Fruit fly (Drosophila melanogaster) whole organism, embryonic: Measurements from ENCODE around the gene witty.

Experiments
- ATbp ChIP-seq: fragments of 200-800 bp; sonication (Bioruptor generic); optimal IDR thresholded peaks from 2 replicates; lab custom pipeline; 2017; ENCODE audit warnings: missing biosample characterization, mild to moderate bottlenecking, missing genetic modification characterization, missing genetic modification reagents
- Abd-B ChIP-seq: fragments of 200-800 bp; sonication (Bioruptor generic); optimal IDR thresholded peaks from 2 replicates; lab custom pipeline; 2018; ENCODE audit warnings: missing biosample characterization, mild to moderate bottlenecking, missing genetic modification characterization, moderate library complexity
- Ada2b ChIP-seq: fragments of 200-800 bp; sonication (Bioruptor generic); IDR thresholded peaks from 2 replicates; pipeline ENCODE4 v1.3.6; 2022; ENCODE audit warnings: missing biosample characterization, missing genetic modification characterization
- Aef1 ChIP-seq: fragments of 200-800 bp; sonication (Bioruptor generic); IDR thresholded peaks from 3 replicates; pipeline ENCODE4 v1.3.6; 2022; ENCODE audit warnings: missing biosample characterization, missing genetic modification characterization
- BEAF-32 ChIP-seq: fragments of 200-800 bp; sonication (Bioruptor generic); optimal IDR thresholded peaks from 3 replicates; lab custom pipeline; 2017; ENCODE audit warnings: missing biosample characterization, missing genetic modification characterization, mild to moderate bottlenecking, moderate library complexity, missing genetic modification reagents
- Bgb ChIP-seq: fragments of 200-800 bp; sonication (Bioruptor generic); IDR thresholded peaks from 2 replicates; pipeline ENCODE4 v1.3.6; 2022; ENCODE audit warnings: missing biosample characterization, missing genetic modification characterization; ENCODE audit not compliant: partially characterized antibody
- BtbVII ChIP-seq: fragments of 200-800 bp; sonication (Bioruptor generic); optimal IDR thresholded peaks from 3 replicates; lab custom pipeline; 2017; ENCODE audit warnings: missing biosample characterization, mild to moderate bottlenecking, missing genetic modification characterization
- CG10366 ChIP-seq: fragments of 200-800 bp; sonication (Bioruptor generic); IDR thresholded peaks from 2 replicates; pipeline ENCODE4 v1.3.6; 2022; ENCODE audit warnings: missing biosample characterization, missing genetic modification characterization
- CG12744 ChIP-seq: fragments of 200-800 bp; sonication (Bioruptor generic); optimal IDR thresholded peaks from 2 replicates; lab custom pipeline; 2016; ENCODE audit warnings: missing biosample characterization, missing genetic modification characterization
- CG14667 ChIP-seq: fragments of 200-800 bp; sonication (Bioruptor generic); IDR thresholded peaks from 2 replicates; pipeline ENCODE4 v1.3.6; 2022; ENCODE audit warnings: missing biosample characterization, missing genetic modification characterization
- CG17568 ChIP-seq: fragments of 200-800 bp; sonication (Bioruptor generic); optimal IDR thresholded peaks from 2 replicates; lab custom pipeline; 2018; ENCODE audit warnings: missing biosample characterization, mild to moderate bottlenecking, missing genetic modification characterization, moderate library complexity
- CG2712 ChIP-seq: fragments of 200-800 bp; optimal IDR thresholded peaks from 3 replicates; lab custom pipeline; 2019; ENCODE audit warnings: missing biosample characterization, mild to moderate bottlenecking, missing genetic modification characterization, moderate library complexity
- CG3281 ChIP-seq: fragments of 200-800 bp; sonication (Bioruptor generic); optimal IDR thresholded peaks from 3 replicates; lab custom pipeline; 2017; ENCODE audit warnings: missing biosample characterization, mild to moderate bottlenecking, missing genetic modification characterization
- CG4282 ChIP-seq: fragments of 200-800 bp; sonication (Bioruptor generic); optimal IDR thresholded peaks from 2 replicates; lab custom pipeline; 2016; ENCODE audit warnings: missing biosample characterization, missing genetic modification characterization
- CG6765 ChIP-seq: fragments of 200-800 bp; sonication (Bioruptor generic); optimal IDR thresholded peaks from 3 replicates; lab custom pipeline; 2017; ENCODE audit warnings: missing biosample characterization, mild to moderate bottlenecking, missing genetic modification characterization
- Chrac-16 ChIP-seq: fragments of 200-800 bp; sonication (Bioruptor generic); optimal IDR thresholded peaks from 3 replicates; lab custom pipeline; 2016; ENCODE audit warnings: missing biosample characterization, missing genetic modification characterization
- CoRest ChIP-seq: fragments of 200-800 bp; sonication (Bioruptor generic); optimal IDR thresholded peaks from 3 replicates; lab custom pipeline; 2018; ENCODE audit warnings: missing biosample characterization, mild to moderate bottlenecking, missing genetic modification characterization, moderate library complexity
- D19B ChIP-seq: fragments of 200-800 bp; sonication (Bioruptor generic); optimal IDR thresholded peaks from 2 replicates; lab custom pipeline; 2017; ENCODE audit warnings: missing biosample characterization, mild to moderate bottlenecking, missing genetic modification characterization
- Dek ChIP-seq: fragments of 200-800 bp; sonication (Bioruptor generic); optimal IDR thresholded peaks from 3 replicates; lab custom pipeline; 2019; ENCODE audit warnings: missing biosample characterization, mild to moderate bottlenecking, missing genetic modification characterization, moderate library complexity
- ERR ChIP-seq: fragments of 200-800 bp; sonication (Bioruptor generic); optimal IDR thresholded peaks from 2 replicates; lab custom pipeline; 2016; ENCODE audit warnings: missing biosample characterization, missing genetic modification characterization
- Eip74EF ChIP-seq, 2 experiments: fragments of 200-800 bp in 1 of 2; fragments of >200 bp in 1 of 2; sonication (Bioruptor generic) in 1 of 2; optimal IDR thresholded peaks; 2 replicates each; lab custom pipeline; 2017 to 2019; ENCODE audit warnings: missing biosample characterization in 2 of 2, missing genetic modification characterization in 2 of 2, mild to moderate bottlenecking in 1 of 2, moderate library complexity in 1 of 2
- Gug ChIP-seq: fragments of 200-800 bp; sonication (Bioruptor generic); IDR thresholded peaks from 4 replicates; pipeline ENCODE4 v1.3.6; 2022; ENCODE audit warnings: missing biosample characterization, missing genetic modification characterization
- HLHmδ ChIP-seq: fragments of 200-800 bp; sonication (Bioruptor generic); optimal IDR thresholded peaks from 2 replicates; lab custom pipeline; 2018; ENCODE audit warnings: missing biosample characterization, mild to moderate bottlenecking, missing genetic modification characterization, moderate library complexity
- Hand ChIP-seq: fragments of 200-800 bp; sonication (Bioruptor generic); optimal IDR thresholded peaks from 2 replicates; lab custom pipeline; 2017; ENCODE audit warnings: mild to moderate bottlenecking, missing biosample characterization, missing genetic modification reagents, missing genetic modification characterization
- Hey ChIP-seq: fragments of 200-800 bp; sonication (Bioruptor generic); optimal IDR thresholded peaks from 3 replicates; lab custom pipeline; 2018; ENCODE audit warnings: missing biosample characterization, mild to moderate bottlenecking, missing genetic modification characterization
- Hr51 ChIP-seq, 2 experiments: fragments of 200-800 bp; sonication (Bioruptor generic); optimal IDR thresholded peaks; 2 replicates in 1 of 2; 3 replicates in 1 of 2; lab custom pipeline; 2016 to 2018; ENCODE audit warnings: missing biosample characterization in 2 of 2, missing genetic modification characterization in 2 of 2, mild to moderate bottlenecking in 1 of 2, moderate library complexity in 1 of 2
- Lim3 ChIP-seq: fragments of 200-800 bp; sonication (Bioruptor generic); IDR thresholded peaks from 2 replicates; pipeline ENCODE4 v1.3.6; 2022; ENCODE audit warnings: missing biosample characterization, missing genetic modification characterization
- Xbp1 ChIP-seq: fragments of 200-800 bp; sonication (Bioruptor generic); optimal IDR thresholded peaks from 3 replicates; lab custom pipeline; 2016; ENCODE audit warnings: missing biosample characterization, mild to moderate bottlenecking, missing genetic modification characterization
- YL-1 ChIP-seq: fragments of 200-800 bp; sonication (Bioruptor generic); optimal IDR thresholded peaks from 3 replicates; lab custom pipeline; 2017; ENCODE audit warnings: missing biosample characterization, mild to moderate bottlenecking, missing genetic modification characterization
- al ChIP-seq: fragments of 200-800 bp; sonication (Bioruptor generic); IDR thresholded peaks from 2 replicates; pipeline ENCODE4 v1.3.6; 2022; ENCODE audit warnings: missing biosample characterization, missing genetic modification characterization
- ase ChIP-seq: fragments of 200-800 bp; sonication (Bioruptor generic); IDR thresholded peaks from 3 replicates; pipeline ENCODE4 v1.3.6; 2022; ENCODE audit warnings: missing biosample characterization, missing genetic modification characterization
- chn ChIP-seq: fragments of 200-800 bp; sonication (Bioruptor generic); optimal IDR thresholded peaks from 2 replicates; lab custom pipeline; 2016; ENCODE audit warnings: missing biosample characterization, missing genetic modification characterization
- en ChIP-seq: fragments of 200-800 bp; sonication (Bioruptor generic); optimal IDR thresholded peaks from 2 replicates; lab custom pipeline; 2016; ENCODE audit warnings: missing biosample characterization, missing genetic modification characterization
- fu2 ChIP-seq: fragments of 200-800 bp; sonication (Bioruptor generic); optimal IDR thresholded peaks from 2 replicates; lab custom pipeline; 2016; ENCODE audit warnings: missing biosample characterization, missing genetic modification characterization
- gsb-n ChIP-seq: fragments of 200-800 bp; sonication (Bioruptor generic); optimal IDR thresholded peaks from 3 replicates; lab custom pipeline; 2018; ENCODE audit warnings: missing biosample characterization, mild to moderate bottlenecking, missing genetic modification characterization
- hb ChIP-seq: fragments of 200-800 bp; sonication (Bioruptor generic); IDR thresholded peaks from 3 replicates; pipeline ENCODE4 v1.3.6; 2022; ENCODE audit warnings: missing biosample characterization, missing genetic modification characterization; ENCODE audit not compliant: partially characterized antibody
- maf-S ChIP-seq: fragments of 200-800 bp; sonication (Bioruptor generic); optimal IDR thresholded peaks from 2 replicates; lab custom pipeline; 2016; ENCODE audit warnings: missing biosample characterization, missing genetic modification characterization
- nom ChIP-seq: fragments of 200-800 bp; sonication (Bioruptor generic); optimal IDR thresholded peaks from 2 replicates; lab custom pipeline; 2017; ENCODE audit warnings: missing biosample characterization, missing genetic modification characterization, mild to moderate bottlenecking, moderate library complexity, missing genetic modification reagents
- pnt ChIP-seq: fragments of 200-800 bp; sonication (Bioruptor generic); optimal IDR thresholded peaks from 3 replicates; lab custom pipeline; 2016; ENCODE audit warnings: missing biosample characterization, missing genetic modification characterization
- pros ChIP-seq: fragments of 200-800 bp; sonication (Bioruptor generic); optimal IDR thresholded peaks from 3 replicates; lab custom pipeline; 2019; ENCODE audit warnings: missing biosample characterization, mild to moderate bottlenecking, missing genetic modification characterization, moderate library complexity
- pum ChIP-seq: fragments of 200-800 bp; sonication (Bioruptor generic); optimal IDR thresholded peaks from 2 replicates; lab custom pipeline; 2016; ENCODE audit warnings: missing biosample characterization, missing genetic modification characterization
- scrt ChIP-seq: fragments of 200-800 bp; sonication (Bioruptor generic); optimal IDR thresholded peaks from 2 replicates; lab custom pipeline; 2018; ENCODE audit warnings: missing biosample characterization, mild to moderate bottlenecking, missing genetic modification characterization, moderate library complexity
- sens-2 ChIP-seq: fragments of 200-800 bp; sonication (Bioruptor generic); IDR thresholded peaks from 2 replicates; pipeline ENCODE4 v1.3.6; 2022; ENCODE audit warnings: missing biosample characterization, missing genetic modification characterization
- seq ChIP-seq: fragments of 200-800 bp; sonication (Bioruptor generic); IDR thresholded peaks from 2 replicates; pipeline ENCODE4 v1.3.6; 2022; ENCODE audit warnings: missing biosample characterization, missing genetic modification characterization
- sna ChIP-seq: fragments of 200-800 bp; sonication (Bioruptor generic); IDR thresholded peaks from 2 replicates; pipeline ENCODE4 v1.3.6; 2022; ENCODE audit warnings: missing biosample characterization, missing genetic modification characterization; ENCODE audit not compliant: partially characterized antibody
- tap ChIP-seq: fragments of 200-800 bp; optimal IDR thresholded peaks from 3 replicates; lab custom pipeline; 2019; ENCODE audit warnings: missing biosample characterization, mild to moderate bottlenecking, missing genetic modification characterization, moderate library complexity
- tll ChIP-seq, 2 experiments: fragments of 200-800 bp in 1 of 2; fragments of >200 bp in 1 of 2; sonication (Bioruptor generic) in 1 of 2; optimal IDR thresholded peaks; 2 replicates each; lab custom pipeline; 2017 to 2019; ENCODE audit warnings: missing biosample characterization in 2 of 2, missing genetic modification characterization in 2 of 2, mild to moderate bottlenecking in 1 of 2, moderate library complexity in 1 of 2
- unc-4 ChIP-seq: fragments of 200-800 bp; sonication (Bioruptor generic); IDR thresholded peaks from 2 replicates; pipeline ENCODE4 v1.3.6; 2022; ENCODE audit warnings: missing biosample characterization, missing genetic modification characterization; ENCODE audit not compliant: partially characterized antibody
- zf30C ChIP-seq: fragments of 200-800 bp; sonication (Bioruptor generic); optimal IDR thresholded peaks from 3 replicates; lab custom pipeline; 2018; ENCODE audit warnings: missing biosample characterization, mild to moderate bottlenecking, missing genetic modification characterization

Gene witty

dm6 chr2L:8376717-8377116 is 38.6 kb downstream of the witty start, which contains the start of the genes CG13390 and CG17294 (continued):
- TF ChIP-seq CG14667 = peak; percentile 99
- TF ChIP-seq CoRest (tag; lab: Kevin White, UChicago) = peak; percentile 100
- peak; percentile 98 for TF ChIP-seq Lim3 (GFP tag; lab: Robert Waterston, UW)
- peak; percentile 37; the same call in 1 of the 3 replicates for TF ChIP-seq hb (GFP tag; lab: Robert Waterston, UW)
- TF ChIP-seq fu2 (GFP tag; lab: Kevin White, UChicago) = peak; percentile 86
- TF ChIP-seq Ada2b = peak; percentile 100
- peak; percentile 100 for TF ChIP-seq Abd-B
- peak in 1 of 2 experiments; percentile 84 for TF ChIP-seq tll (GFP tag; optimal IDR thresholded peaks at IDR 0.05; lab: Kevin White, UChicago)
- TF ChIP-seq YL-1 = peak; percentile 99
- TF ChIP-seq Hand (GFP tag; lab: Kevin White, UChicago) = peak; percentile 99
- TF ChIP-seq BtbVII (GFP tag; lab: Kevin White, UChicago) = peak; percentile 100
- TF ChIP-seq Hr51 (GFP tag; optimal IDR thresholded peaks at IDR 0.05; lab: Kevin White, UChicago) = peak; percentile 96 to 100
- TF ChIP-seq pros (GFP tag; lab: Kevin White, UChicago) = peak; percentile 89
- peak; percentile 100 for TF ChIP-seq Aef1
- TF ChIP-seq en = peak; percentile 79
- TF ChIP-seq CG12744 = peak; percentile 96
- TF ChIP-seq sens-2 = peak; percentile 99
- TF ChIP-seq tap (tag; lab: Kevin White, UChicago) = peak; percentile 100
- TF ChIP-seq HLHmδ = no peak
- peak; percentile 100 for TF ChIP-seq Dek (tag; lab: Kevin White, UChicago)
- TF ChIP-seq ERR (GFP tag; lab: Kevin White, UChicago) = peak; percentile 84
- peak; percentile 99 for TF ChIP-seq Chrac-16 (GFP tag; lab: Kevin White, UChicago)
- peak; percentile 99 for TF ChIP-seq CG17568 (GFP tag; lab: Kevin White, UChicago)
- peak; percentile 100 for TF ChIP-seq CG6765 (GFP tag; lab: Kevin White, UChicago)
- TF ChIP-seq scrt (GFP tag; lab: Kevin White, UChicago) = peak; percentile 98
- peak; percentile 83 for TF ChIP-seq sna (GFP tag; lab: Robert Waterston, UW)
- TF ChIP-seq al (GFP tag; lab: Robert Waterston, UW) = peak; percentile 100
- TF ChIP-seq CG2712 = peak; percentile 100
- TF ChIP-seq pum (GFP tag; lab: Kevin White, UChicago) = peak; percentile 92
- peak; percentile 88 for TF ChIP-seq unc-4 (GFP tag; lab: Robert Waterston, UW)
- peak; percentile 98 for TF ChIP-seq ATbp (GFP tag; lab: Kevin White, UChicago)
- TF ChIP-seq Gug = peak; percentile 99
- peak; percentile 81 for TF ChIP-seq CG4282
- peak in 1 of 2 experiments; percentile 100 for TF ChIP-seq Eip74EF (GFP tag; optimal IDR thresholded peaks at IDR 0.05; lab: Kevin White, UChicago)
- TF ChIP-seq BEAF-32 = peak; percentile 75
- TF ChIP-seq Bgb (GFP tag; lab: Robert Waterston, UW) = peak; percentile 71
- peak; percentile 97 for TF ChIP-seq D19B (GFP tag; lab: Kevin White, UChicago)
- peak; percentile 99 for TF ChIP-seq seq (GFP tag; lab: Robert Waterston, UW)
- TF ChIP-seq nom = peak; percentile 99
- peak; percentile 94 for TF ChIP-seq maf-S (GFP tag; lab: Kevin White, UChicago)
- peak; percentile 100 for TF ChIP-seq Xbp1
- peak; percentile 92 for TF ChIP-seq Hey (tag; lab: Kevin White, UChicago)
- peak; percentile 93 for TF ChIP-seq pnt (GFP tag; lab: Kevin White, UChicago)
- TF ChIP-seq chn = peak; percentile 96
- TF ChIP-seq CG10366 (GFP tag; lab: Robert Waterston, UW) = peak; percentile 99
- peak; percentile 54 for TF ChIP-seq zf30C (GFP tag; lab: Kevin White, UChicago)
- TF ChIP-seq ase (GFP tag; lab: Robert Waterston, UW) = peak; percentile 99
- peak; percentile 100 for TF ChIP-seq CG3281 (GFP tag; lab: Kevin White, UChicago)
- TF ChIP-seq gsb-n (tag; lab: Kevin White, UChicago) = peak; percentile 99
